Fruit fly (Drosophila melanogaster) whole organism, adult: ENCODE data around the gene Nup58.
A peak's percentile ranks its signal among the peaks of the same experiment; 100 is the strongest.

Experiments used
- CG7101 ChIP-seq: fragments of 200-800 bp; sonication (Bioruptor generic); optimal IDR thresholded peaks from 2 replicates; lab custom pipeline; 2018; ENCODE audit warnings: missing biosample characterization, mild to moderate bottlenecking, missing genetic modification characterization, moderate library complexity
- Crg-1 ChIP-seq: fragments of 200-800 bp; sonication (Bioruptor generic); optimal IDR thresholded peaks from 2 replicates; lab custom pipeline; 2016; ENCODE audit warnings: missing biosample characterization, missing genetic modification characterization
- Hr96 ChIP-seq: fragments of 200-800 bp; sonication (Bioruptor generic); optimal IDR thresholded peaks from 2 replicates; lab custom pipeline; 2016; ENCODE audit warnings: missing biosample characterization, missing genetic modification characterization
- bab1 ChIP-seq: fragments of 200-800 bp; sonication (Bioruptor generic); optimal IDR thresholded peaks from 3 replicates; lab custom pipeline; 2019; ENCODE audit warnings: missing biosample characterization, mild to moderate bottlenecking, missing genetic modification characterization, moderate library complexity
- kay ChIP-seq: fragments of 200-800 bp; sonication (Bioruptor generic); peaks from one replicate; lab custom pipeline; 2016; ENCODE audit warnings: missing biosample characterization, missing genetic modification characterization, borderline replicate concordance
- ovo ChIP-seq: fragments of 200-800 bp; sonication (Bioruptor generic); optimal IDR thresholded peaks from 2 replicates; lab custom pipeline; 2016; ENCODE audit warnings: missing biosample characterization, missing genetic modification characterization

DNA sequence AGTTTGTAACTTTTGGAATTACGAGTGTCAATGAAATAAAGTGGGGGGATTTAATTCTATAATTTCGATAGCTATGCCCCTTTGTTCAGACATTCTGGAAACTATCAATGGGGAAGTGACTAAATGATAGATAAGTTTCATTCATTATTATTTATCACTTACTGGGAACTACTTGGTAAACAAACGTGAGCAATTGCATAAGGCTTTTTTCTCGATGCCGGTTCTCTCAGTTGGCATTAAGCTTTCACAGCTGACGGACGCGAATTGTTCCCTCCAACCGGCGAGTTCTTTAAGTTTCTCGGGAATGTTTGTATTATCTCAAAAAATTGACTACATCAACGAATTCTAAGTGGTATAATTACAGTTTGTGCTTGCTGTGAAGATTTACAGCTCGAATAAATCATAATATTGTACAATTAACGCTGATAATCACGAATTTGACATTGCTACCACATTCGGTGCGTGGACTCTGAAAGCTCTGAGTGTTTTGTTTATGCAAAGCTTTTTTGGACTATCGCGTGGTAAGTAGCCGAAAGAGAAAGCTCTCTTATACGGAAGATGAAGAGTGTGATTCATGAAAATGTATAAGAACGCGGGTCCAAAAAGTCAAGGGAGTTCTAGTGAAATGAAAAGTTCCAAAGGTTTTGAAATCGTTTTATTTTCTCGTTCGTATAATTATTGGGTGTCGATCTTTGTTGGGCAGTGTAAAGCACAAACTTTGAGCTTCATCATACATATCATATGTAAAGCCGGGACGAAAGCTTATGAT lies 26.6 kb downstream of the Nup58 start, which contains the start of gene Naam:
- no peak for TF ChIP-seq Crg-1 (GFP tag; lab: Kevin White, UChicago)
- TF ChIP-seq kay (GFP tag; lab: Kevin White, UChicago): peak; percentile 66
- peak; percentile 58 for TF ChIP-seq CG7101 (tag; lab: Kevin White, UChicago)
- TF ChIP-seq bab1 (GFP tag; lab: Kevin White, UChicago): no peak
- no peak for TF ChIP-seq ovo (GFP tag; lab: Kevin White, UChicago)
- peak; percentile 28 for TF ChIP-seq Hr96
